Fruit fly (Drosophila melanogaster): ENCODE measurements around the gene CG7606.

The CG7606 gene

dm6 chr3R:17604880-17605667 is 8.7 kb downstream of the CG7606 start (continued):
- TF ChIP-seq otp (GFP tag; IDR thresholded peaks at IDR 0.05) (no peak), CoRest (tag; optimal IDR thresholded peaks at IDR 0.05) (peak; percentile 38), CG10267 (tag; optimal IDR thresholded peaks at IDR 0.05) (no peak), grn (GFP tag; optimal IDR thresholded peaks at IDR 0.05) (no peak), CG3838 (GFP tag; optimal IDR thresholded peaks at IDR 0.05) (no peak), Bgb (GFP tag; IDR thresholded peaks at IDR 0.05; ENCODE audit: partially characterized antibody) (no peak), fd64A (GFP tag; optimal IDR thresholded peaks at IDR 0.05) (no peak), CG1602 (GFP tag; optimal IDR thresholded peaks at IDR 0.05) (no peak), sima (GFP tag; optimal IDR thresholded peaks at IDR 0.05) (no peak), Nf-YB (GFP tag; optimal IDR thresholded peaks at IDR 0.05) (peak; percentile 71), NC2α (GFP tag; optimal IDR thresholded peaks at IDR 0.05) (no peak), CG33213 (GFP tag; optimal IDR thresholded peaks at IDR 0.05) (no peak), CG7963 (GFP tag; IDR thresholded peaks at IDR 0.05; ENCODE audit: partially characterized antibody) (no peak), Camta (GFP tag; optimal IDR thresholded peaks at IDR 0.05) (no peak), hbn (GFP tag; IDR thresholded peaks at IDR 0.05; ENCODE audit: partially characterized antibody) (no peak), slou (GFP tag; optimal IDR thresholded peaks at IDR 0.05) (no peak), ken (GFP tag; IDR thresholded peaks at IDR 0.05) (no peak), gsb-n (tag; optimal IDR thresholded peaks at IDR 0.05) (no peak), CG7839 (tag; optimal IDR thresholded peaks at IDR 0.05) (peak; percentile 48), CG6689 (GFP tag; IDR thresholded peaks at IDR 0.05) (no peak), mam (GFP tag; optimal IDR thresholded peaks at IDR 0.05) (no peak), CG12219 (GFP tag; optimal IDR thresholded peaks at IDR 0.05) (no peak), tap (tag; optimal IDR thresholded peaks at IDR 0.05) (peak; percentile 7), sqz (GFP tag; optimal IDR thresholded peaks at IDR 0.05) (no peak), Aef1 (GFP tag; IDR thresholded peaks at IDR 0.05) (no peak), pan (optimal IDR thresholded peaks at IDR 0.05) (no peak), pan (GFP tag; optimal IDR thresholded peaks at IDR 0.05 in 1 of 2, IDR thresholded peaks at IDR 0.05 in 1 of 2) (no peak), Deaf1 (tag; optimal IDR thresholded peaks at IDR 0.05) (peak; percentile 24), h (optimal IDR thresholded peaks at IDR 0.05) (no peak), nerfin-2 (GFP tag; IDR thresholded peaks at IDR 0.05; ENCODE audit: partially characterized antibody) (no peak), gcm (GFP tag; optimal IDR thresholded peaks at IDR 0.05) (no peak), MTF-1 (GFP tag; optimal IDR thresholded peaks at IDR 0.05; ENCODE audit: borderline replicate concordance) (no peak), CG18764 (GFP tag; optimal IDR thresholded peaks at IDR 0.05) (no peak), Eip74EF (GFP tag; optimal IDR thresholded peaks at IDR 0.05) (no peak), CG3407 (GFP tag; optimal IDR thresholded peaks at IDR 0.05) (no peak), H2.0 (GFP tag; IDR thresholded peaks at IDR 0.05) (no peak), CG8765 (GFP tag; IDR thresholded peaks at IDR 0.05) (no peak), Ada2b (GFP tag; IDR thresholded peaks at IDR 0.05) (no peak), Taf1 (GFP tag; IDR thresholded peaks at IDR 0.05) (no peak), Dll (GFP tag; IDR thresholded peaks at IDR 0.05; ENCODE audit: partially characterized antibody) (0 out of 4 replicates have a peak, but pooled peaks have one; percentile 0), D19A (tag; optimal IDR thresholded peaks at IDR 0.05) (no peak), CG6175 (GFP tag; IDR thresholded peaks at IDR 0.05) (no peak), prd (optimal IDR thresholded peaks at IDR 0.05) (no peak), prd (GFP tag; IDR thresholded peaks at IDR 0.05) (0 out of 3 replicates have a peak, but pooled peaks have one; percentile 25), Asciz (GFP tag; optimal IDR thresholded peaks at IDR 0.05) (no peak), CG13123 (GFP tag; optimal IDR thresholded peaks at IDR 0.05) (no peak), HLH4C (GFP tag; IDR thresholded peaks at IDR 0.05; ENCODE audit: partially characterized antibody) (no peak), HmgD (GFP tag; optimal IDR thresholded peaks at IDR 0.05) (no peak), H15 (GFP tag; IDR thresholded peaks at IDR 0.05) (no peak), CG1529 (GFP tag; optimal IDR thresholded peaks at IDR 0.05) (no peak)
